Fruit fly (Drosophila melanogaster) whole organism, adult: ENCODE data around the gene CG17803.

Experiments used
- CG11617 ChIP-seq: fragments of 200-800 bp; sonication (Bioruptor generic); optimal IDR thresholded peaks from 2 replicates; lab custom pipeline; 2017; ENCODE audit warnings: mild to moderate bottlenecking, missing biosample characterization, missing genetic modification reagents, missing genetic modification characterization
- CG12768 ChIP-seq: fragments of 200-800 bp; sonication (Bioruptor generic); optimal IDR thresholded peaks from 2 replicates; lab custom pipeline; 2017; ENCODE audit warnings: missing biosample characterization, missing genetic modification characterization, mild to moderate bottlenecking, moderate library complexity, missing genetic modification reagents
- CG14711 ChIP-seq: fragments of 200-800 bp; sonication (Bioruptor generic); optimal IDR thresholded peaks from 2 replicates; lab custom pipeline; 2018; ENCODE audit warnings: missing biosample characterization, mild to moderate bottlenecking, missing genetic modification characterization, moderate library complexity
- CG1620 ChIP-seq: fragments of 200-800 bp; sonication (Bioruptor generic); optimal IDR thresholded peaks from 2 replicates; lab custom pipeline; 2016; ENCODE audit warnings: missing biosample characterization, missing genetic modification characterization
- CG33017 ChIP-seq: fragments of 200-800 bp; sonication (Bioruptor generic); optimal IDR thresholded peaks from 2 replicates; lab custom pipeline; 2018; ENCODE audit warnings: missing biosample characterization, mild to moderate bottlenecking, missing genetic modification characterization, moderate library complexity
- CG5204 ChIP-seq: fragments of 200-800 bp; sonication (Bioruptor generic); optimal IDR thresholded peaks from 2 replicates; lab custom pipeline; 2016; ENCODE audit warnings: missing biosample characterization, missing genetic modification characterization
- CG7045 ChIP-seq: fragments of 200-800 bp; sonication (Bioruptor generic); optimal IDR thresholded peaks from 2 replicates; lab custom pipeline; 2017; ENCODE audit warnings: missing biosample characterization, mild to moderate bottlenecking, missing genetic modification characterization
- CG7101 ChIP-seq: fragments of 200-800 bp; sonication (Bioruptor generic); optimal IDR thresholded peaks from 2 replicates; lab custom pipeline; 2018; ENCODE audit warnings: missing biosample characterization, mild to moderate bottlenecking, missing genetic modification characterization, moderate library complexity
- Clk ChIP-seq: fragments of 200-800 bp; sonication (Bioruptor generic); optimal IDR thresholded peaks from 2 replicates; lab custom pipeline; 2017; ENCODE audit warnings: missing biosample characterization, missing genetic modification characterization
- Crg-1 ChIP-seq: fragments of 200-800 bp; sonication (Bioruptor generic); optimal IDR thresholded peaks from 2 replicates; lab custom pipeline; 2016; ENCODE audit warnings: missing biosample characterization, missing genetic modification characterization
- Hr96 ChIP-seq: fragments of 200-800 bp; sonication (Bioruptor generic); optimal IDR thresholded peaks from 2 replicates; lab custom pipeline; 2016; ENCODE audit warnings: missing biosample characterization, missing genetic modification characterization
- Mnt ChIP-seq: fragments of 200-800 bp; sonication (Bioruptor generic); optimal IDR thresholded peaks from 2 replicates; lab custom pipeline; 2016; ENCODE audit warnings: missing biosample characterization, mild to moderate bottlenecking, missing genetic modification characterization
- bab1 ChIP-seq: fragments of 200-800 bp; sonication (Bioruptor generic); optimal IDR thresholded peaks from 3 replicates; lab custom pipeline; 2019; ENCODE audit warnings: missing biosample characterization, mild to moderate bottlenecking, missing genetic modification characterization, moderate library complexity
- cic ChIP-seq: fragments of 200-800 bp; sonication (Bioruptor generic); optimal IDR thresholded peaks from 2 replicates; lab custom pipeline; 2017; ENCODE audit warnings: missing biosample characterization, mild to moderate bottlenecking, missing genetic modification characterization, moderate library complexity
- cnc ChIP-seq, 2 experiments: fragments of >200 bp; optimal IDR thresholded peaks; 2 replicates each; lab custom pipeline; 2017
- kay ChIP-seq: fragments of 200-800 bp; sonication (Bioruptor generic); peaks from one replicate; lab custom pipeline; 2016; ENCODE audit warnings: missing biosample characterization, missing genetic modification characterization, borderline replicate concordance
- ovo ChIP-seq: fragments of 200-800 bp; sonication (Bioruptor generic); optimal IDR thresholded peaks from 2 replicates; lab custom pipeline; 2016; ENCODE audit warnings: missing biosample characterization, missing genetic modification characterization
- pad ChIP-seq: fragments of 200-800 bp; sonication (Bioruptor generic); optimal IDR thresholded peaks from 3 replicates; lab custom pipeline; 2017; ENCODE audit warnings: missing biosample characterization, missing genetic modification characterization, mild to moderate bottlenecking, moderate library complexity, missing genetic modification reagents
- tj ChIP-seq: fragments of 200-800 bp; sonication (Bioruptor generic); optimal IDR thresholded peaks from 3 replicates; lab custom pipeline; 2017; ENCODE audit warnings: missing biosample characterization, mild to moderate bottlenecking, missing genetic modification characterization, moderate library complexity
- toe ChIP-seq: fragments of 200-800 bp; sonication (Bioruptor generic); optimal IDR thresholded peaks from 2 replicates; lab custom pipeline; 2016; ENCODE audit warnings: missing biosample characterization, missing genetic modification characterization

The CG17803 gene

DNA sequence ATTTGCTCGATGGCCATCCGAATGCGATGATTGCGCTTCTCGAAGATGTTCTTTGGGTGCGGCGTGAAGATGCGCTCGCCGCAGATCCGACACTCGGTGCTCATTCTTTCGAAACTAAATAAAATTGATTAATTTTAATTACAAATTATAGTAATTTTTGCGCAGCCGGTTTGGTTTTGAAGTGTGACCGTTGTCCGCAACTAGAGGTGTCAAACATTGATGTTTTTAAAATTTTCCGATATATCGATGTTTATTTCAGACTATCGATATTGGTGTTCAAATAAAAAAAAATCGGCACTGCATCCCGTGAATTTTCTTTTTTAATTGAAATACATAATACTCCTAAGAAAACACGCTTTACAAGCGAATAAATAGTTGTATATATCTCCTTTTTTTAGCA is 7.7 kb upstream of the CG17803 start, which contains the start of gene Odj:
Gene Odj (minus strand): TSS at position 209 of the 400 bp plus-strand sequence.
- TF ChIP-seq CG14711 (tag; lab: Kevin White, UChicago) (no peak), bab1 (peak; percentile 35), tj (GFP tag; lab: Kevin White, UChicago) (no peak), CG11617 (GFP tag; lab: Kevin White, UChicago) (no peak), CG5204 (GFP tag; lab: Kevin White, UChicago) (no peak), toe (GFP tag; lab: Kevin White, UChicago) (peak; percentile 26), pad (no peak), Crg-1 (no peak), CG1620 (GFP tag; lab: Kevin White, UChicago) (no peak), cnc (optimal IDR thresholded peaks at IDR 0.05; lab: Kevin White, UChicago) (no peak), Clk (GFP tag; lab: Kevin White, UChicago) (no peak), CG33017 (tag; lab: Kevin White, UChicago) (no peak), CG12768 (GFP tag; lab: Kevin White, UChicago) (no peak), Hr96 (GFP tag; lab: Kevin White, UChicago) (no peak), CG7045 (no peak), cic (no peak), Mnt (GFP tag; lab: Kevin White, UChicago) (peak; percentile 7), CG7101 (peak; percentile 10), kay (GFP tag; lab: Kevin White, UChicago) (no peak), ovo (no peak)

DNA sequence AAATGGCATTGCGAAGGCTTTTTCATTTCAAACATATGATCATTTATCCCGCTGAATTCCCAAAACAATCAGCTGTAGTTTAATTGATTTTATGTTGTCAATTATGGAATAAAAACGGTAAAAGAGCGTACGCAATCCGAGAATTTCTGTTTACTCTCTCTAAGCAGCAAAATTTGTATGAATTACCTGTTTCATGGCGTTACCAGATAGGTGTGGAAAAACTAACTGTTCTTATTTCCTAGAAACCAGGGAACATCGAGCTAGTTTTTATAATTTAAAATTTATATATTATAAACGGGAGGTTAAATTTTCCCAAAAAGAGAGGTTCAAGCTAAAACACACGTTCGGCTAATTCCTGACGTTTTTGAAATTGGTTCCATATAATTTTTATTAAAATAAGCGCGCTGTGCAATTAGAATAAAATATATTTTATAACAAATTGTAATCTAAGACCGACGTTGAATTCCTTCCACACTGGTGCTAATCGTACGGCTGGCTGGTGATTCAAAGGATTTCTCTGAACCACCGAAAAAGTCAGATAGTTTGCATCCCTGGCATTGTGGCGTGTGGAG is 5.8 kb upstream of the CG17803 start, which contains the start of gene CG17801:
Gene CG17801 (minus strand): TSS at position 51 of the 572 bp plus-strand sequence.
- TF ChIP-seq pad (peak; percentile 3), ovo (peak; percentile 7), CG5204 (GFP tag; lab: Kevin White, UChicago) (no peak), bab1 (peak; percentile 6)

DNA sequence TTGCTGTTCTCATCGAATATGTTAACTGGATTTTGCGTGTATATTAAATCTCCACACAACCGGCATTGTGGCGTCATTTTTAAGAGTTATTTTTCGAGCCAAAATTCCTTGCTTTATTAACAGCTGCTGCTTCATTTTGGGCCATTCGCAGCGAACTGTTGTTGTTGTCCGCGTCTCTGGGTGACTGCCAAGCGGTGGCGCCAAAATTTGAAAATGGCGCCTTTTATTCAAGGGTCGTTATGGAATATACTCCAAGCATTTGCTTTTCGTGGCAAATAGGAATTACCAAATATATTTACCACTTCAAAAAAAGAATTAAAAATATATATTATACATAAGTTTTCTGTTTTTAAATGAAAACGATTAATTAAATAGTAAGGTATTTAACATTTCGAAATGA is 3.8 kb upstream of the CG17803 start, which contains the start of gene Nnk:
Gene Nnk (minus strand): TSS at position 158 of the 400 bp plus-strand sequence.
- TF ChIP-seq CG7045 (no peak), toe (GFP tag; lab: Kevin White, UChicago) (no peak), bab1 (no peak), CG33017 (tag; lab: Kevin White, UChicago) (no peak), kay (GFP tag; lab: Kevin White, UChicago) (no peak)

DNA sequence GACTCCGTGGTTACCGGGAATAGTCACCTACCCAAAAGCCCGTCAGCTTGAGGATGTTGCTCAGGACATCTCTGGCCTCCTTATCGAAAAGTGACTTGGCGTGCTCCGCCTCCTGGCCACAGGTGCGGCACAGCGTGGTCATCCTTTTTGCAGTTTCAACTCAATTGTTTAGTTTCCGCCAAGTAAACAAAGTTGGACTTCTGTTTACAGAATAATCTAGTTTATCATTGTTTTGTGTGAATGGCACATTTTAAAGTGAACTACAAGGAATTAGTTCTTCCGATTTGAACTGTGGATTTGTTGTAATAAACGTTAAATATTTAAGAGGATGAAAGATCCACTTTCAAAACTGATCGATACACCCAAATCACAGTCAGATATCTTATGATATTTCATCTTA is 1.7 kb upstream of the CG17803 start, which contains the start of gene CG17806:
Gene CG17806 (minus strand): TSS at position 236 of the 400 bp plus-strand sequence.
- TF ChIP-seq CG33017 (tag; lab: Kevin White, UChicago) (peak; percentile 14), CG7101 (peak; percentile 33), CG12768 (GFP tag; lab: Kevin White, UChicago) (peak; percentile 38), pad (no peak)

DNA sequence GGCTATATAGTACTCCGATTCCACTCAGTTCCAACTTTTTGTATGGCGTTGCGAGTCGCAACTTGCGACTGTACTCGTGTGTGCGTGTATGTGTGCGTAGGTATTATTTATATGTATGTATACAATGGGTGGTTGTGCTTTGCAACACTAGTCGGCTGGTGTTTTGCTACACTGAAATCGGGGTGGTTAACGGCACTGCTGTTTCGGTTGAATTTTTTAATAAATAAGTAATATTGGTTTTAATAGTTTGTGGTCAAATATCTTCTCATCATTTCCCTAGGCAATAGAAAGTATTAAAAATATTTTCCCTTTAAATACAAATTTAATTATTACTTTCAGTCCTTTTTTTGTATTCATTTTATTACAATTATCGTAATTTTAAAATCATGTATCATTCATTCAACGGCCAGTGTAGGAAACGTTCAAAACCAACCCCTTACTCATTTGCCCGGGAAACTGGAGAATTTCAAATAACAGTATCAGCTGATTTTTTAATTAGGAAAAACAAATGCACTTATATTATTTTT is 3.0 kb downstream of the CG17803 start, which contains the start of gene CG7379:
Gene CG7379 (minus strand): TSS at position 94 of the 527 bp plus-strand sequence.
- TF ChIP-seq cnc (optimal IDR thresholded peaks at IDR 0.05; lab: Kevin White, UChicago) (no peak), Hr96 (GFP tag; lab: Kevin White, UChicago) (peak; percentile 88), CG14711 (tag; lab: Kevin White, UChicago) (peak; percentile 84), bab1 (peak; percentile 39), CG5204 (GFP tag; lab: Kevin White, UChicago) (peak; percentile 92), CG33017 (tag; lab: Kevin White, UChicago) (peak; percentile 81), CG12768 (GFP tag; lab: Kevin White, UChicago) (peak; percentile 97), kay (GFP tag; lab: Kevin White, UChicago) (peak; percentile 97), CG11617 (GFP tag; lab: Kevin White, UChicago) (peak; percentile 85), Clk (GFP tag; lab: Kevin White, UChicago) (peak; percentile 95), toe (GFP tag; lab: Kevin White, UChicago) (peak; percentile 93), tj (GFP tag; lab: Kevin White, UChicago) (peak; percentile 36), ovo (peak; percentile 97), Mnt (GFP tag; lab: Kevin White, UChicago) (peak; percentile 93), CG7101 (peak; percentile 93), pad (peak; percentile 94), CG7045 (peak; percentile 92), Crg-1 (peak; percentile 99), cic (peak; percentile 80), CG1620 (GFP tag; lab: Kevin White, UChicago) (peak; percentile 99)

DNA sequence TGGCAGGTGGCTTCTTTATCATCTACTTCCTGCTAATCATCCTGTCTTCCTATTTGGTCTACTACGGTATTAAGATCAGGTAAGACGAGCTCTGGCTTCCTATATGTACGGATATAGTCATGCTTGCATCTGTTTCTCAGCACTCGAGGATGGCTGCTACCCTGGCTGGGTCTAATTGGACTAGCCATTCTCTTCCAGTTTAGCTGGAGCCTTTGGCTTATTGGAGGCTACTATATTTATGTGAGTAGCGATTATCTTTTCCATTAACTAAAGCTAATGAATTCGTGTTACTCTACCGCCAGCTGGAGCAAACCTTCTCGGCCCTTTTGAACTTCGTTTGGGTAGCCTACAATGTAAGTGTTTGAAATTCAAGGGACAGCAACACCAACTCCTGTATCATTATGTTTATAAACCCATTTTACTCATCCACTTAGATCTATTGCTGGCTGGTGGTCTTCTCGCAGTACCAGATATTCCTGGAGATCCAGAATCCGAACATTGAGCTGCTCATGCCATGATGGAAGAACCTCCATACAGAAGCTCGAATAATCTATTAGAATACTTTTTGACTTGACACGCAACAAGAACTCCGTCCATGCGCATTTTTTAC is 5.6 kb downstream of the CG17803 start:
- TF ChIP-seq cic (no peak), CG7045 (no peak), CG7101 (no peak), CG33017 (tag; lab: Kevin White, UChicago) (no peak)

DNA sequence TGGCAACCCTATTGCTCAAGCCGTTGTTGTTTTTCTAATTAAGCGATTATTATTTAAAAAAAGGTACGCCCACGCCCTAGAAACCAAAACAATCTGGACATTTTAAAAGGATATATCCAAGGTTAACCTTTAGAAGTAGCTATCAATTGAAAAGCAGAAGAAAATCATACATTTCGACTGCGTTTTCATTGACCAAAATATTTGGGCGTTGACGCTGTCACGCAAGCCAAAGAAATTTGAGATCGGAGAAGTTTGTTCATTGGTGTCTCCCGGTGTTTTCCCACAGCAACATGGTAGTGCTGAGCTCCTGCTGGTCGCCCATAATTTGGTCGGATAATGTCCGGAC is 6.3 kb downstream of the CG17803 start, which contains the start of gene pasi1:
Gene pasi1 (plus strand): TSS at position 1 of the 346 bp plus-strand sequence.
- TF ChIP-seq kay (GFP tag; lab: Kevin White, UChicago) (no peak), Hr96 (GFP tag; lab: Kevin White, UChicago) (no peak), Crg-1 (no peak), CG12768 (GFP tag; lab: Kevin White, UChicago) (no peak), CG7101 (no peak), tj (GFP tag; lab: Kevin White, UChicago) (no peak), bab1 (no peak), CG5204 (GFP tag; lab: Kevin White, UChicago) (no peak), CG7045 (no peak), Mnt (GFP tag; lab: Kevin White, UChicago) (no peak), Clk (GFP tag; lab: Kevin White, UChicago) (no peak), toe (GFP tag; lab: Kevin White, UChicago) (no peak), CG11617 (GFP tag; lab: Kevin White, UChicago) (no peak), CG1620 (GFP tag; lab: Kevin White, UChicago) (no peak), CG14711 (tag; lab: Kevin White, UChicago) (no peak), ovo (no peak)
